Worm (Caenorhabditis elegans) whole organism, L2 larva: ENCODE data around the gene nspb-8.

Experiments used
- F13H6.1 ChIP-seq: sonication (generic microtip); optimal IDR thresholded peaks from 2 replicates; lab custom pipeline; 2016; ENCODE audit warnings: missing genetic modification characterization, missing compliant biosample characterization
- R02D3.7 ChIP-seq: fragments of 150-350 bp; optimal IDR thresholded peaks from 2 replicates; lab custom pipeline; 2014; ENCODE audit warnings: missing biosample characterization, missing genetic modification characterization
- Y55F3AM.14 ChIP-seq: fragments of 200-800 bp; sonication (Bioruptor generic); optimal IDR thresholded peaks from 2 replicates; lab custom pipeline; 2018; ENCODE audit warnings: mild to moderate bottlenecking, missing genetic modification characterization, missing compliant biosample characterization
- ZK546.5 ChIP-seq: sonication (generic microtip); optimal IDR thresholded peaks from 2 replicates; lab custom pipeline; 2017; ENCODE audit warnings: missing biosample characterization, missing genetic modification characterization
- alr-1 ChIP-seq: fragments of 150-350 bp; optimal IDR thresholded peaks from 2 replicates; lab custom pipeline; 2014; ENCODE audit warnings: missing biosample characterization, missing genetic modification characterization
- aly-2 ChIP-seq: fragments of 150-350 bp; optimal IDR thresholded peaks from 2 replicates; lab custom pipeline; 2014; ENCODE audit warnings: missing biosample characterization, missing genetic modification characterization
- blmp-1 ChIP-seq: sonication (generic microtip); optimal IDR thresholded peaks from 2 replicates; lab custom pipeline; 2017; ENCODE audit warnings: missing genetic modification characterization, mild to moderate bottlenecking, missing compliant biosample characterization, antibody characterized with exemption, moderate library complexity; ENCODE audit not compliant: insufficient read depth
- ceh-16 ChIP-seq: fragments of 150-350 bp; optimal IDR thresholded peaks from 2 replicates; lab custom pipeline; 2014; ENCODE audit warnings: missing biosample characterization, missing genetic modification characterization
- ceh-82 ChIP-seq: fragments of 150-350 bp; optimal IDR thresholded peaks from 2 replicates; lab custom pipeline; 2014; ENCODE audit warnings: missing biosample characterization, missing genetic modification characterization
- crh-2 ChIP-seq: sonication (generic microtip); optimal IDR thresholded peaks from 2 replicates; lab custom pipeline; 2017; ENCODE audit warnings: missing biosample characterization, missing genetic modification characterization
- dmd-4 ChIP-seq: sonication (generic microtip); optimal IDR thresholded peaks from 2 replicates; lab custom pipeline; 2017; ENCODE audit warnings: missing biosample characterization, missing genetic modification characterization
- egl-27 ChIP-seq: sonication (generic microtip); optimal IDR thresholded peaks from 3 replicates; lab custom pipeline; 2017; ENCODE audit warnings: missing biosample characterization, missing genetic modification reagents, missing genetic modification characterization
- elt-1 ChIP-seq: fragments of 150-350 bp; optimal IDR thresholded peaks from 2 replicates; lab custom pipeline; 2014; ENCODE audit warnings: missing biosample characterization, missing genetic modification characterization
- elt-3 ChIP-seq: sonication (generic microtip); optimal IDR thresholded peaks from 2 replicates; lab custom pipeline; 2017; ENCODE audit warnings: missing biosample characterization, missing genetic modification characterization
- fos-1 ChIP-seq: fragments of 150-350 bp; optimal IDR thresholded peaks from 2 replicates; lab custom pipeline; 2014; ENCODE audit warnings: missing biosample characterization, missing genetic modification characterization
- lin-11 ChIP-seq: fragments of 150-350 bp; sonication (generic microtip); optimal IDR thresholded peaks from 2 replicates; lab custom pipeline; 2014; ENCODE audit warnings: missing biosample characterization, missing genetic modification characterization, inconsistent platforms, mixed read lengths
- lin-39 ChIP-seq: fragments of 150-350 bp; optimal IDR thresholded peaks from 2 replicates; lab custom pipeline; 2014; ENCODE audit warnings: missing biosample characterization, missing genetic modification reagents, missing genetic modification characterization
- lsy-2 ChIP-seq, 2 experiments: fragments of 150-350 bp in 1 of 2; sonication (generic microtip) in 1 of 2; optimal IDR thresholded peaks; 2 replicates each; lab custom pipeline; 2014 to 2017; ENCODE audit warnings: missing biosample characterization in 2 of 2, missing genetic modification characterization in 2 of 2
- mbf-1 ChIP-seq: sonication (generic microtip); optimal IDR thresholded peaks from 2 replicates; lab custom pipeline; 2017; ENCODE audit warnings: missing biosample characterization, missing genetic modification characterization
- nhr-10 ChIP-seq: sonication (generic microtip); optimal IDR thresholded peaks from 2 replicates; lab custom pipeline; 2017; ENCODE audit warnings: missing biosample characterization, missing genetic modification characterization
- nhr-11 ChIP-seq: fragments of 150-350 bp; optimal IDR thresholded peaks from 2 replicates; lab custom pipeline; 2014; ENCODE audit warnings: missing biosample characterization, missing genetic modification characterization
- nhr-12 ChIP-seq: fragments of 150-350 bp; optimal IDR thresholded peaks from 2 replicates; lab custom pipeline; 2014; ENCODE audit warnings: missing biosample characterization, missing genetic modification characterization
- nhr-129 ChIP-seq: fragments of 150-350 bp; optimal IDR thresholded peaks from 2 replicates; lab custom pipeline; 2014; ENCODE audit warnings: missing biosample characterization, missing genetic modification characterization
- nhr-21 ChIP-seq: fragments of 150-350 bp; optimal IDR thresholded peaks from 2 replicates; lab custom pipeline; 2014; ENCODE audit warnings: missing biosample characterization, missing genetic modification characterization
- nhr-23 ChIP-seq: fragments of 150-350 bp; optimal IDR thresholded peaks from 2 replicates; lab custom pipeline; 2014; ENCODE audit warnings: missing biosample characterization, missing genetic modification reagents, missing genetic modification characterization
- nhr-25 ChIP-seq: fragments of 150-350 bp; sonication (generic microtip); optimal IDR thresholded peaks from 3 replicates; lab custom pipeline; 2014; ENCODE audit warnings: missing biosample characterization, missing genetic modification characterization
- nhr-77 ChIP-seq: fragments of 150-350 bp; optimal IDR thresholded peaks from 2 replicates; lab custom pipeline; 2014; ENCODE audit warnings: missing biosample characterization, missing genetic modification characterization
- peb-1 ChIP-seq: fragments of 150-350 bp; optimal IDR thresholded peaks from 2 replicates; lab custom pipeline; 2014; ENCODE audit warnings: missing biosample characterization, missing genetic modification characterization
- sem-4 ChIP-seq: fragments of 150-350 bp; optimal IDR thresholded peaks from 2 replicates; lab custom pipeline; 2014; ENCODE audit warnings: missing biosample characterization, missing genetic modification reagents, missing genetic modification characterization
- skn-1 ChIP-seq: sonication (generic microtip); optimal IDR thresholded peaks from 2 replicates; lab custom pipeline; 2017; ENCODE audit warnings: missing biosample characterization, missing genetic modification characterization
- sma-3 ChIP-seq: sonication (generic microtip); optimal IDR thresholded peaks from 2 replicates; lab custom pipeline; 2016; ENCODE audit warnings: missing genetic modification reagents, missing genetic modification characterization, missing compliant biosample characterization
- sma-9 ChIP-seq, 2 experiments: fragments of 150-350 bp in 1 of 2; sonication (generic microtip) in 1 of 2; optimal IDR thresholded peaks; 2 replicates each; lab custom pipeline; 2014 to 2016; ENCODE audit warnings: missing genetic modification characterization in 2 of 2, mild to moderate bottlenecking in 1 of 2, missing biosample characterization in 1 of 2, missing compliant biosample characterization in 1 of 2, missing genetic modification reagents in 1 of 2, moderate library complexity in 1 of 2
- snpc-4 ChIP-seq: fragments of 150-350 bp; optimal IDR thresholded peaks from 2 replicates; lab custom pipeline; 2014; ENCODE audit warnings: missing biosample characterization, missing genetic modification characterization
- unc-39 ChIP-seq: fragments of 150-350 bp; optimal IDR thresholded peaks from 2 replicates; lab custom pipeline; 2014; ENCODE audit warnings: missing biosample characterization, missing genetic modification characterization
- unc-55 ChIP-seq: fragments of 150-350 bp; sonication (generic microtip); optimal IDR thresholded peaks from 3 replicates; lab custom pipeline; 2014; ENCODE audit warnings: missing biosample characterization, missing genetic modification reagents, missing genetic modification characterization
- zag-1 ChIP-seq: fragments of 150-350 bp; optimal IDR thresholded peaks from 2 replicates; lab custom pipeline; 2014; ENCODE audit warnings: missing biosample characterization, missing genetic modification characterization
- ztf-4 ChIP-seq: fragments of 150-350 bp; optimal IDR thresholded peaks from 2 replicates; lab custom pipeline; 2014; ENCODE audit warnings: missing biosample characterization, missing genetic modification characterization

nspb-8 gene

DNA sequence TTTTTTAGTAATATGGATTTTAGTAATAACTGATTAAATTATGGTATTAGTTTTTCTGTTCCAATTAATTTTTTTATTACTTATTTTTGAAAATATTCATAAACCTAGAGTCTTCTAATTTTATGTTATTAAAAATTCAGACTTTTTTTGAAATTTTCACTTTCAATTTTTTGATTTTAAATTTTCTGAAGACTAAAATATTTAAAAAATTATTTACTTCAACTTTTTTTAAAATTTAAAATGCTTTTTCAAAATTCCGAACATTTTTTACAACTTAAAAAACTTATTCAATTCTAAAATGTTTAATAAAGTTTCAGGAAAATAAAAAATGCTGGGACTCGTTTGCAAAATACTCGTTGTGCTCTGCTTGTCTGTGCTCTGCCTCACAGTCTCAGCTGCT is 29.8 kb downstream of the nspb-8 start, which contains the start of gene nlp-41:
nlp-41 (plus strand) TSS at position 301 of the 400 bp plus-strand sequence.
- TF ChIP-seq nhr-23 (no peak), R02D3.7 (tag; lab: Kevin White, UChicago) (no peak), lsy-2 (tag; optimal IDR thresholded peaks at IDR 0.05; lab: Kevin White, UChicago) (no peak)

DNA sequence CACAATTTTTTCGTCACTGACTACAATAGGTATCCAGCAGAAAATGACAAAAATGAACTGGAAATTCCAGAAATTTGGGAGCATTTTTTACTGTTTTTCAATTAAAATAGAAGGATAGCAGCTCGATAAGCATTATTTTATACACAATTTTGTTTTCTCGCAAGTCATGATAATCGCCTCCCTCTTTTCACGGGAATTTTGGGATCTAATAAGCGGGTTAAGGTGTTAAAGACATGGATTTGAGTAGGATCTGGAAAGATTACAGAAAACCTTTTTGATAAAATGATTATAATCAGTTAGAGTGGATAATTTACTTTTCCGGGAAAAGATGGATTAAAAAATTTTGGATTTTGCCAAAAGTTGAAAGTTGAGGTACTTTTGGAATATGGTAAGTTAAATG is 31.8 kb downstream of the nspb-8 start, which contains the start of gene gcy-29:
gcy-29 (minus strand) TSS at position 101 of the 400 bp plus-strand sequence.
- no peak for TF ChIP-seq lin-39 (tag; lab: Kevin White, UChicago)
- TF ChIP-seq sem-4, result no peak
- no peak for TF ChIP-seq blmp-1 (tag; lab: Kevin White, UChicago)
- no peak for TF ChIP-seq F13H6.1 (tag; lab: Kevin White, UChicago)
- TF ChIP-seq ceh-82, result no peak
- TF ChIP-seq sma-3, result no peak
- TF ChIP-seq fos-1 (tag; lab: Kevin White, UChicago), result no peak
- TF ChIP-seq peb-1 (tag; lab: Kevin White, UChicago), result no peak
- TF ChIP-seq ZK546.5 (tag; lab: Kevin White, UChicago), result no peak
- TF ChIP-seq alr-1 (tag; lab: Kevin White, UChicago), result no peak
- no peak for TF ChIP-seq nhr-10
- TF ChIP-seq nhr-12 (tag; lab: Kevin White, UChicago), result no peak
- no peak for TF ChIP-seq nhr-25
- no peak for TF ChIP-seq ceh-16 (tag; lab: Kevin White, UChicago)
- TF ChIP-seq sma-9 (GFP tag; optimal IDR thresholded peaks at IDR 0.05; lab: Kevin White, UChicago), result no peak
- no peak for TF ChIP-seq sma-9 (tag; optimal IDR thresholded peaks at IDR 0.05; lab: Kevin White, UChicago)
- TF ChIP-seq lsy-2 (tag; optimal IDR thresholded peaks at IDR 0.05; lab: Kevin White, UChicago), result no peak
- TF ChIP-seq elt-1, result no peak
- TF ChIP-seq nhr-23, result no peak

DNA sequence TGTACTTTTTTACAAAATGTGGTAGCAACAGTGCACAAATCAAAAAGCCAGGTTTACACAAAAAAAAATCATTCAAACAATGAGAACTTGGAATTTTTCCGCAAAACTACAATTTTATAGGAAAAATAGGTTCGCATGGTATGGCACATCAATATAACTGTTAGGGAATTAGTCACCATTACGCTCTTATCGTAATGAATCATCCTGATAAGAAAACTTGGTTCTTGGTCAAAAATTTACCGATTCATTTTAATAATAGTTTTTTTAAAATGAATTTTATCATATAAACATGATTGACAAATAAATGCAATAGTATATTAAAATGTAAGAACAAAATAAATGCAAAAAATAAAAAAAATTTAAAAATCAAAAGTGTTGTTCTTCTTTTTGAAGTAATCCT is 39.9 kb downstream of the nspb-8 start:
- TF ChIP-seq nhr-23 (no peak), fos-1 (tag; lab: Kevin White, UChicago) (peak; percentile 84), lsy-2 (tag; optimal IDR thresholded peaks at IDR 0.05; lab: Kevin White, UChicago) (no peak), skn-1 (no peak), unc-55 (GFP tag; lab: Kevin White, UChicago) (no peak)

DNA sequence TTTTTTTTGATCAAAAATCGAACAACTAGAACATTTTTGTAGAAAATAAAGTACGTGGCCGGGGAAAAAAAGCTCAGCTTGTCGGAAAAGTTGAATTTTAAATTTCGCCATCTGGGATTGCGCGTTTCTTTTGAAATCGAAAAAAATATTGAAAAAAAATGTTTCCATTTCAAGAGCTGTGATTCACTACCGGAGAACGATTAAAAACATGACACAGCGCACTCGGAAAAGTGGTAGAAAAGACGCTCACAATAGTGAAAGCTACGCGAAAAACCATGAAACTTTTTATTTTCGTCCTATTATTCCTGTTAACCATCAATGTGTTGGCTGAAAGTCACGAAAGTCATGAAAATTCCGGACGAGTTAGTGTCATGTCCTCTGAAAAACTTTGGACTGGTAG is 42.7 kb downstream of the nspb-8 start, which contains the start of the genes clec-147 and C04H5.7:
clec-147 (minus strand) TSS at position 101 of the 400 bp plus-strand sequence.
C04H5.7 (plus strand) TSS at position 219 of the 400 bp plus-strand sequence.
- TF ChIP-seq unc-39 (tag; lab: Kevin White, UChicago) (no peak), snpc-4 (no peak), elt-3 (tag; lab: Kevin White, UChicago) (no peak), crh-2 (tag; lab: Kevin White, UChicago) (no peak), egl-27 (tag; lab: Kevin White, UChicago) (no peak), unc-55 (GFP tag; lab: Kevin White, UChicago) (no peak), ztf-4 (tag; lab: Kevin White, UChicago) (no peak), nhr-12 (tag; lab: Kevin White, UChicago) (no peak), nhr-10 (no peak), lin-39 (tag; lab: Kevin White, UChicago) (no peak), blmp-1 (tag; lab: Kevin White, UChicago) (no peak), Y55F3AM.14 (GFP tag; lab: Kevin White, UChicago) (no peak), peb-1 (tag; lab: Kevin White, UChicago) (no peak), dmd-4 (no peak), zag-1 (tag; lab: Kevin White, UChicago) (no peak), nhr-129 (tag; lab: Kevin White, UChicago) (no peak), nhr-21 (no peak), lin-11 (no peak), aly-2 (tag; lab: Kevin White, UChicago) (no peak)

DNA sequence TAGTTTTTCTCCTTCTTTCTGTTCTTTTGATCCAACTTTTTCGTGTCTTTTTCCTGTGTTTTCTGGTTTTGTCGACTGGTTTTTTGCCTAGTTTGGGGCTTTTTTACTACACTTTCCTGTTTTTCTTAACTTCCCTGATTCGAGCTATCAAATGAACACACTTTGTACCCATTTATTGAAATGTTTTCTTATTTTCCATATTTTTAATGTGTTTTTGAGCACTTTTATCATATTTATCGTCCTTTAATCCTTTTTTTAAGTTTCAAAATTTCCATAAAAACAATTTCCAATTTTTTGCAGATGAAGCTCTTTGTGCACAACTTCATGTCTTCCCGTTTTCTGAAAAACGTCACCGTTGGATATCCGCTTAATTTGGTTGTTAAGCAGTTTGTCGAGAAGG is 46.4 kb downstream of the nspb-8 start, which contains the start of gene C04H5.1:
C04H5.1 (plus strand) TSS at position 301 of the 400 bp plus-strand sequence.
- TF ChIP-seq nhr-129 (tag; lab: Kevin White, UChicago) (no peak), nhr-23 (no peak), unc-39 (tag; lab: Kevin White, UChicago) (no peak), mbf-1 (tag; lab: Kevin White, UChicago) (no peak), nhr-11 (tag; lab: Kevin White, UChicago) (no peak), nhr-10 (no peak), snpc-4 (no peak), dmd-4 (no peak), nhr-77 (no peak), ztf-4 (tag; lab: Kevin White, UChicago) (no peak), ceh-82 (no peak), egl-27 (tag; lab: Kevin White, UChicago) (no peak), lsy-2 (tag; optimal IDR thresholded peaks at IDR 0.05; lab: Kevin White, UChicago) (no peak), fos-1 (tag; lab: Kevin White, UChicago) (no peak), F13H6.1 (tag; lab: Kevin White, UChicago) (no peak), aly-2 (tag; lab: Kevin White, UChicago) (no peak)
- TF ChIP-seq, all 48 proteins: peak for 0
